Fruit fly (Drosophila melanogaster): ENCODE measurements around the gene CG33301.

Gene CG33301

dm6 chr2L:10009800-10010658 is 39.4 kb upstream of the CG33301 start (continued):
- TF ChIP-seq CG31388 (GFP tag; optimal IDR thresholded peaks at IDR 0.05) (peak; percentile 94), CG11085 (GFP tag; IDR thresholded peaks at IDR 0.05) (peak; percentile 95), slou (GFP tag; optimal IDR thresholded peaks at IDR 0.05) (peak; percentile 94), CG11723 (GFP tag; optimal IDR thresholded peaks at IDR 0.05) (peak; percentile 92), CG14710 (tag; optimal IDR thresholded peaks at IDR 0.05) (peak; percentile 89), CG6854 (GFP tag; optimal IDR thresholded peaks at IDR 0.05) (peak; percentile 91), CG7786 (GFP tag; optimal IDR thresholded peaks at IDR 0.05) (peak; percentile 99), CG4820 (GFP tag; optimal IDR thresholded peaks at IDR 0.05) (peak; percentile 94), Fer3 (tag; optimal IDR thresholded peaks at IDR 0.05) (peak; percentile 97), H15 (GFP tag; IDR thresholded peaks at IDR 0.05) (peak; percentile 97), CG34422 (GFP tag; IDR thresholded peaks at IDR 0.05) (peak; percentile 99), Hsf (GFP tag; optimal IDR thresholded peaks at IDR 0.05) (peak; percentile 98), Hey (tag; optimal IDR thresholded peaks at IDR 0.05) (peak; percentile 89), CG13775 (GFP tag; optimal IDR thresholded peaks at IDR 0.05) (peak; percentile 92)

DNA sequence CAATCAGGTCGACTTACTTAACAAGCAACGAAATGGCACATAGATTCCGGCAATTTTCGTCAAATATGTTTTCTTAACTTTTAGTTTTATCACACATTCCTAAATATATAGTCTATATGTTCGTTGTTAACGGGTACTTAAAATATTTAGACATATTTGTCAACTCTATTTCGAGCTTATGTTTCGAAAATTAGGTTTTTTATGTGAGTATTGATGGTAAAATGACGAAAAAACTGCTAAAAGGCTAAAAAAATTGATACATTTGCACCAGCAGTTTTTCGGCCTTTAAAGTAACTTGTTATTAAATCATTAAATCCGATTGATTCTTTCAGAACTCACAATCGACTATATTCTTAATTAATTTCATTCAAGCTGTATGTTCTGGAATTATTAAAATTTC is 32.0 kb upstream of the CG33301 start, which contains the start of gene CG13131:
Gene CG13131, minus strand, starts transcription at position 101 of the 400 bp plus-strand sequence.
- TF ChIP-seq pros (GFP tag; optimal IDR thresholded peaks at IDR 0.05) (no peak), trh (GFP tag; optimal IDR thresholded peaks at IDR 0.05) (no peak), CG7372 (GFP tag; IDR thresholded peaks at IDR 0.05) (no peak), yki (optimal IDR thresholded peaks at IDR 0.05) (no peak), CG6791 (GFP tag; IDR thresholded peaks at IDR 0.05; ENCODE audit: partially characterized antibody) (no peak), CG7928 (GFP tag; optimal IDR thresholded peaks at IDR 0.05) (no peak), Chrac-16 (GFP tag; optimal IDR thresholded peaks at IDR 0.05) (no peak), CG6272 (GFP tag; IDR thresholded peaks at IDR 0.05) (no peak), ara (GFP tag; IDR thresholded peaks at IDR 0.05) (no peak), ro (GFP tag; IDR thresholded peaks at IDR 0.05) (no peak), pfk (GFP tag; optimal IDR thresholded peaks at IDR 0.05) (no peak)

- TF ChIP-seq Dll (GFP tag; IDR thresholded peaks at IDR 0.05; ENCODE audit: partially characterized antibody) (no peak), salm (tag; optimal IDR thresholded peaks at IDR 0.05) (no peak), CG33213 (GFP tag; optimal IDR thresholded peaks at IDR 0.05) (no peak), CG18764 (GFP tag; optimal IDR thresholded peaks at IDR 0.05) (no peak), Ets65A (GFP tag) (no peak), CG9609 (GFP tag; optimal IDR thresholded peaks at IDR 0.05) (no peak), CG34224 (GFP tag; IDR thresholded peaks at IDR 0.05; ENCODE audit: partially characterized antibody) (no peak), Oli (tag; optimal IDR thresholded peaks at IDR 0.05) (no peak), Vsx1 (GFP tag; optimal IDR thresholded peaks at IDR 0.05) (no peak), ap (GFP tag; IDR thresholded peaks at IDR 0.05) (no peak), luna (GFP tag; optimal IDR thresholded peaks at IDR 0.05) (no peak), ase (GFP tag; IDR thresholded peaks at IDR 0.05) (no peak), bowl (GFP tag; IDR thresholded peaks at IDR 0.05) (no peak), CG4617 (GFP tag; optimal IDR thresholded peaks at IDR 0.05; ENCODE audit: borderline replicate concordance) (no peak), CG12219 (GFP tag; optimal IDR thresholded peaks at IDR 0.05) (no peak), CG12155 (GFP tag; optimal IDR thresholded peaks at IDR 0.05) (no peak), CG13775 (GFP tag; optimal IDR thresholded peaks at IDR 0.05) (no peak), CG17186 (GFP tag; optimal IDR thresholded peaks at IDR 0.05) (no peak), CG6272 (GFP tag; IDR thresholded peaks at IDR 0.05) (no peak)
Observed at dm6 chr2L:10026376-10026775, 23.0 kb upstream of the CG33301 start, which contains the start of gene CG13127. Gene CG13127, plus strand, starts transcription at chr2L:10026676.

Measured in whole organism, embryonic.